Worm (Caenorhabditis elegans) whole organism, young adult: ENCODE results near the gene C56G2.15.

ENCODE experiments used
- B0035.1 ChIP-seq: sonication (generic microtip); optimal IDR thresholded peaks from 2 replicates; lab custom pipeline; 2016; ENCODE audit warnings: missing genetic modification characterization, mild to moderate bottlenecking, missing compliant biosample characterization, missing genotype, missing genetic modification reagents
- C06A6.2 ChIP-seq: fragments of 200-800 bp; sonication (Bioruptor generic); conservative IDR thresholded peaks from 2 replicates; pipeline ENCODE4 v1.3.6; 2022; ENCODE audit warnings: missing genetic modification characterization, missing compliant biosample characterization
- C17E4.6 ChIP-seq: fragments of 200-800 bp; sonication (Bioruptor generic); IDR thresholded peaks from 2 replicates; pipeline ENCODE4 v1.3.6; 2022; ENCODE audit warnings: missing genetic modification reagents, missing genetic modification characterization, missing compliant biosample characterization
- D2030.7 ChIP-seq: fragments of 200-800 bp; sonication (Bioruptor generic); IDR thresholded peaks from 2 replicates; pipeline ENCODE4 v1.3.6; 2022; ENCODE audit warnings: missing genetic modification reagents, missing genetic modification characterization, missing compliant biosample characterization
- F23B12.7 ChIP-seq: sonication (generic microtip); optimal IDR thresholded peaks from 2 replicates; lab custom pipeline; 2017; ENCODE audit warnings: missing genetic modification characterization, mild to moderate bottlenecking, missing compliant biosample characterization, antibody characterized with exemption, moderate library complexity; ENCODE audit not compliant: insufficient read depth
- F33H1.4 ChIP-seq: fragments of 200-800 bp; sonication (Bioruptor generic); IDR thresholded peaks from 2 replicates; pipeline ENCODE4 v1.3.6; 2022; ENCODE audit warnings: missing genetic modification reagents, missing genetic modification characterization, missing compliant biosample characterization
- Y53F4B.3 ChIP-seq: fragments of 200-800 bp; sonication (Bioruptor generic); IDR thresholded peaks from 2 replicates; pipeline ENCODE4 v1.3.6; 2022; ENCODE audit warnings: missing genetic modification reagents, missing genetic modification characterization, missing compliant biosample characterization
- Y53G8AR.9 ChIP-seq: fragments of 200-800 bp; sonication (Bioruptor generic); conservative IDR thresholded peaks from 2 replicates; pipeline ENCODE4 v1.3.6; 2022; ENCODE audit warnings: missing genetic modification reagents, missing genetic modification characterization, missing compliant biosample characterization
- Y56A3A.18 ChIP-seq: fragments of 200-800 bp; sonication (Bioruptor generic); IDR thresholded peaks from 2 replicates; pipeline ENCODE4 v1.3.6; 2022; ENCODE audit warnings: missing genetic modification reagents, missing genetic modification characterization, missing compliant biosample characterization
- Y79H2A.3 ChIP-seq: fragments of 200-800 bp; sonication (Bioruptor generic); conservative IDR thresholded peaks from 2 replicates; pipeline ENCODE4 v1.3.6; 2022; ENCODE audit warnings: missing genetic modification reagents, missing genetic modification characterization, missing compliant biosample characterization
- ZK185.1 ChIP-seq: sonication (generic microtip); optimal IDR thresholded peaks from 2 replicates; lab custom pipeline; 2016; ENCODE audit warnings: mild to moderate bottlenecking, missing genetic modification characterization, missing compliant biosample characterization; ENCODE audit not compliant: poor library complexity, severe bottlenecking
- attf-3 ChIP-seq: fragments of 200-800 bp; sonication (Bioruptor generic); conservative IDR thresholded peaks from 2 replicates; pipeline ENCODE4 v1.3.6; 2022; ENCODE audit warnings: missing genetic modification reagents, missing genetic modification characterization, missing compliant biosample characterization
- bed-2 ChIP-seq: fragments of 200-800 bp; sonication (Bioruptor generic); IDR thresholded peaks from 2 replicates; pipeline ENCODE4 v1.3.6; 2022; ENCODE audit warnings: missing genetic modification reagents, missing genetic modification characterization, missing compliant biosample characterization
- cebp-1 ChIP-seq, 2 experiments: fragments of 200-800 bp in 1 of 2; sonication (Bioruptor generic) in 1 of 2; sonication (generic microtip) in 1 of 2; IDR thresholded peaks in 1 of 2; optimal IDR thresholded peaks in 1 of 2; 2 replicates each; pipeline versions ENCODE4 v1.3.6 to Lab custom; 2017 to 2022; ENCODE audit warnings: missing compliant biosample characterization in 2 of 2, missing genetic modification characterization in 2 of 2, mild to moderate bottlenecking in 1 of 2, missing genetic modification reagents in 1 of 2, moderate library complexity in 1 of 2
- ceh-100 ChIP-seq: fragments of 200-800 bp; sonication (Bioruptor generic); IDR thresholded peaks from 2 replicates; pipeline ENCODE4 v1.3.6; 2022; ENCODE audit warnings: missing genetic modification reagents, missing genetic modification characterization, missing compliant biosample characterization
- ceh-27 ChIP-seq: fragments of 200-800 bp; sonication (Bioruptor generic); optimal IDR thresholded peaks from 2 replicates; lab custom pipeline; 2018; ENCODE audit warnings: mild to moderate bottlenecking, missing genetic modification characterization, moderate library complexity, missing compliant biosample characterization
- ceh-40 ChIP-seq: fragments of 200-800 bp; sonication (Bioruptor generic); IDR thresholded peaks from 2 replicates; pipeline ENCODE4 v1.3.6; 2022; ENCODE audit warnings: missing genetic modification characterization, missing compliant biosample characterization
- chd-7 ChIP-seq: sonication (generic microtip); optimal IDR thresholded peaks from 2 replicates; lab custom pipeline; 2016; ENCODE audit warnings: mild to moderate bottlenecking, missing genetic modification characterization, moderate library complexity, missing compliant biosample characterization
- die-1 ChIP-seq: sonication (generic microtip); optimal IDR thresholded peaks from 2 replicates; lab custom pipeline; 2016; ENCODE audit warnings: missing genotype, mild to moderate bottlenecking, missing genetic modification characterization, missing compliant biosample characterization
- dpl-1 ChIP-seq: fragments of 150-350 bp; optimal IDR thresholded peaks from 2 replicates; lab custom pipeline; 2014; ENCODE audit warnings: missing biosample characterization, missing genetic modification reagents, missing genetic modification characterization
- efl-1 ChIP-seq: fragments of 150-350 bp; optimal IDR thresholded peaks from 2 replicates; lab custom pipeline; 2014; ENCODE audit warnings: missing biosample characterization, missing genetic modification reagents, missing genetic modification characterization
- egl-44 ChIP-seq: fragments of 200-800 bp; sonication (Bioruptor generic); IDR thresholded peaks from 2 replicates; pipeline ENCODE4 v1.3.6; 2022; ENCODE audit warnings: missing genetic modification reagents, missing genetic modification characterization, missing compliant biosample characterization
- ets-4 ChIP-seq: fragments of 200-800 bp; sonication (Bioruptor generic); optimal IDR thresholded peaks from 2 replicates; lab custom pipeline; 2018; ENCODE audit warnings: mild to moderate bottlenecking, missing genetic modification characterization, missing compliant biosample characterization
- fkh-3 ChIP-seq: sonication (generic microtip); optimal IDR thresholded peaks from 2 replicates; lab custom pipeline; 2016; ENCODE audit warnings: mild to moderate bottlenecking, missing genetic modification characterization, missing compliant biosample characterization
- him-1 ChIP-seq: sonication (generic microtip); optimal IDR thresholded peaks from 2 replicates; lab custom pipeline; 2016; ENCODE audit warnings: missing genotype, missing genetic modification reagents, missing genetic modification characterization, missing compliant biosample characterization
- hlh-12 ChIP-seq: sonication (generic microtip); optimal IDR thresholded peaks from 2 replicates; lab custom pipeline; 2016; ENCODE audit warnings: missing genetic modification characterization, missing compliant biosample characterization
- hmg-20 ChIP-seq: fragments of 200-800 bp; sonication (Bioruptor generic); IDR thresholded peaks from 2 replicates; pipeline ENCODE4 v1.3.6; 2022; ENCODE audit warnings: missing genetic modification reagents, missing genetic modification characterization, missing compliant biosample characterization
- lag-1 ChIP-seq: fragments of 200-800 bp; sonication (Bioruptor generic); IDR thresholded peaks from 2 replicates; pipeline ENCODE4 v1.3.6; 2022; ENCODE audit warnings: missing genetic modification reagents, missing genetic modification characterization, missing compliant biosample characterization
- let-607 ChIP-seq, 2 experiments: fragments of 200-800 bp in 1 of 2; sonication (Bioruptor generic) in 1 of 2; sonication (generic microtip) in 1 of 2; optimal IDR thresholded peaks; 2 replicates each; lab custom pipeline; 2016 to 2018; ENCODE audit warnings: mild to moderate bottlenecking in 2 of 2, missing compliant biosample characterization in 2 of 2, missing genetic modification characterization in 2 of 2, moderate library complexity in 2 of 2, missing genotype in 1 of 2
- lin-26 ChIP-seq: fragments of 200-800 bp; sonication (Bioruptor generic); IDR thresholded peaks from 2 replicates; pipeline ENCODE4 v1.3.6; 2022; ENCODE audit warnings: missing genetic modification reagents, missing genetic modification characterization, missing compliant biosample characterization
- lin-54 ChIP-seq: fragments of 200-800 bp; sonication (Bioruptor generic); optimal IDR thresholded peaks from 2 replicates; lab custom pipeline; 2018; ENCODE audit warnings: mild to moderate bottlenecking, missing genetic modification characterization, missing compliant biosample characterization
- lsl-1 ChIP-seq: fragments of 200-800 bp; sonication (Bioruptor generic); optimal IDR thresholded peaks from 2 replicates; lab custom pipeline; 2018; ENCODE audit warnings: mild to moderate bottlenecking, missing genetic modification characterization, moderate library complexity, missing compliant biosample characterization
- madf-6 ChIP-seq: fragments of 200-800 bp; sonication (Bioruptor generic); IDR thresholded peaks from 2 replicates; pipeline ENCODE4 v1.3.6; 2022; ENCODE audit warnings: missing genetic modification reagents, missing genetic modification characterization, missing compliant biosample characterization
- madf-8 ChIP-seq: fragments of 200-800 bp; sonication (Bioruptor generic); conservative IDR thresholded peaks from 2 replicates; pipeline ENCODE4 v1.3.6; 2022; ENCODE audit warnings: missing genetic modification reagents, missing genetic modification characterization, missing compliant biosample characterization
- nfya-1 ChIP-seq: sonication (generic microtip); optimal IDR thresholded peaks from 2 replicates; lab custom pipeline; 2017; ENCODE audit warnings: antibody characterized with exemption, missing compliant biosample characterization, missing genetic modification characterization, borderline replicate concordance; ENCODE audit not compliant: insufficient read depth
- nfya-2 ChIP-seq: fragments of 200-800 bp; sonication (Bioruptor generic); IDR thresholded peaks from 2 replicates; pipeline ENCODE4 v1.3.6; 2022; ENCODE audit warnings: missing genetic modification reagents, missing genetic modification characterization, missing compliant biosample characterization
- repo-1 ChIP-seq: sonication (generic microtip); optimal IDR thresholded peaks from 2 replicates; lab custom pipeline; 2017; ENCODE audit warnings: mild to moderate bottlenecking, missing genetic modification characterization, missing compliant biosample characterization
- snpc-1.3 ChIP-seq: sonication (generic microtip); optimal IDR thresholded peaks from 2 replicates; lab custom pipeline; 2017; ENCODE audit warnings: missing genetic modification characterization, mild to moderate bottlenecking, missing compliant biosample characterization, antibody characterized with exemption, moderate library complexity, missing genotype, missing genetic modification reagents; ENCODE audit not compliant: insufficient read depth
- snpc-3.4 ChIP-seq: sonication (generic microtip); optimal IDR thresholded peaks from 2 replicates; lab custom pipeline; 2017; ENCODE audit warnings: missing genetic modification characterization, mild to moderate bottlenecking, missing compliant biosample characterization, antibody characterized with exemption, moderate library complexity, missing genotype, missing genetic modification reagents
- somi-1 ChIP-seq: fragments of 200-800 bp; sonication (Bioruptor generic); optimal IDR thresholded peaks from 2 replicates; lab custom pipeline; 2018; ENCODE audit warnings: mild to moderate bottlenecking, missing genetic modification characterization, missing compliant biosample characterization
- sptf-2 ChIP-seq: fragments of 200-800 bp; sonication (Bioruptor generic); optimal IDR thresholded peaks from 2 replicates; lab custom pipeline; 2018; ENCODE audit warnings: mild to moderate bottlenecking, missing genetic modification characterization, missing compliant biosample characterization
- tbx-9 ChIP-seq: sonication (generic microtip); optimal IDR thresholded peaks from 2 replicates; lab custom pipeline; 2016; ENCODE audit warnings: borderline replicate concordance, missing genetic modification characterization, inconsistent platforms, missing compliant biosample characterization
- unc-62 ChIP-seq: fragments of 150-350 bp; optimal IDR thresholded peaks from 2 replicates; lab custom pipeline; 2014; ENCODE audit warnings: missing biosample characterization, missing genetic modification reagents, missing genetic modification characterization
- xnd-1 ChIP-seq: sonication (generic microtip); optimal IDR thresholded peaks from 2 replicates; lab custom pipeline; 2016; ENCODE audit warnings: missing genotype, missing genetic modification reagents, missing genetic modification characterization, missing compliant biosample characterization
- ztf-3 ChIP-seq: fragments of 200-800 bp; sonication (Bioruptor generic); optimal IDR thresholded peaks from 2 replicates; lab custom pipeline; 2018; ENCODE audit warnings: mild to moderate bottlenecking, missing genetic modification characterization, missing compliant biosample characterization
- ztf-6 ChIP-seq: fragments of 200-800 bp; sonication (Bioruptor generic); IDR thresholded peaks from 2 replicates; pipeline ENCODE4 v1.3.6; 2022; ENCODE audit warnings: missing genetic modification reagents, missing genetic modification characterization, missing compliant biosample characterization

Gene C56G2.15

DNA sequence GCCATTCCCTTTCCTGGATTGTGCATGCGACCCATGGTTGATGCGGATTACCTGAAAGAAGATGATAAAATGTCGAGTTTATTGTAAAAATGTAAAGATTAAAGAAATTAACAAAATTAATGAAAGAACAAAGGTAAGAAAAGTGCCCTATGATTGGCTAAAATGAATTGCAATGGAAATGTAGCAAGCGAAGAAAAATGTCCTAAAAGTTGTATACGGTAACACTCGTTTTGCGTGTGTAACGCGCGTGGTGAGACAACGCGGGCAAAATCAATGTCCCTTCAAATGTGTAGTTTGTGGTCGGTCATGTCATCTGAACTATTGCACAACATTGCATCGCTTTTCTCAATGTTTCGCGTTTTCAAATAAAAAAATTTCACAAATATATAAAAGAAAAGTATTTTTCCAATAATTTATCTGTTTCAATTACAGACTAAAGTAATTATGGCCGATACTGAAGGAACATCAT, 7.3 kb upstream of the C56G2.15 start, which contains the start of the genes rps-13 and nfx-1 (continued):
- TF ChIP-seq efl-1 (GFP tag; lab: Kevin White, UChicago) (peak; percentile 44), let-607 (tag; optimal IDR thresholded peaks at IDR 0.05; lab: Kevin White, UChicago) (peak in 1 of 2 experiments; percentile 34), lin-26 (no peak), chd-7 (tag; lab: Kevin White, UChicago) (no peak), F23B12.7 (peak; percentile 57), madf-8 (GFP tag; lab: Robert Waterston, UW) (no peak), ceh-27 (GFP tag; lab: Kevin White, UChicago) (peak; percentile 61), C06A6.2 (GFP tag; lab: Robert Waterston, UW) (no peak), repo-1 (no peak), Y53G8AR.9 (GFP tag; lab: Robert Waterston, UW) (no peak), C17E4.6 (GFP tag; lab: Robert Waterston, UW) (0 out of 2 replicates have a peak, but pooled peaks have one; percentile 11), nfya-1 (no peak), nfya-2 (GFP tag; lab: Robert Waterston, UW) (no peak), ceh-100 (no peak), cebp-1 (GFP tag; IDR thresholded peaks at IDR 0.05; lab: Robert Waterston, UW) (peak; percentile 35; the same call in 1 of the 2 replicates), cebp-1 (tag; optimal IDR thresholded peaks at IDR 0.05; lab: Kevin White, UChicago) (peak; percentile 89), tbx-9 (no peak), Y79H2A.3 (GFP tag; lab: Robert Waterston, UW) (no peak), hlh-12 (tag; lab: Kevin White, UChicago) (no peak), die-1 (tag; lab: Kevin White, UChicago) (no peak), ets-4 (GFP tag; lab: Kevin White, UChicago) (no peak), lag-1 (GFP tag; lab: Robert Waterston, UW) (no peak), hmg-20 (GFP tag; lab: Robert Waterston, UW) (no peak), him-1 (tag; lab: Kevin White, UChicago) (no peak), ztf-6 (GFP tag; lab: Robert Waterston, UW) (no peak), unc-62 (GFP tag; lab: Kevin White, UChicago) (no peak), Y56A3A.18 (GFP tag; lab: Robert Waterston, UW) (no peak), madf-6 (peak; percentile 64; the same call in 1 of the 2 replicates), bed-2 (GFP tag; lab: Robert Waterston, UW) (no peak), ceh-40 (GFP tag; lab: Robert Waterston, UW) (no peak), egl-44 (GFP tag; lab: Robert Waterston, UW) (no peak), snpc-3.4 (tag; lab: Kevin White, UChicago) (no peak), B0035.1 (tag; lab: Kevin White, UChicago) (no peak), somi-1 (GFP tag; lab: Kevin White, UChicago) (no peak), D2030.7 (peak; percentile 53), lsl-1 (GFP tag; lab: Kevin White, UChicago) (peak; percentile 87), snpc-1.3 (tag; lab: Kevin White, UChicago) (peak; percentile 69), ZK185.1 (tag; lab: Kevin White, UChicago) (peak; percentile 71), dpl-1 (GFP tag; lab: Kevin White, UChicago) (peak; percentile 32), xnd-1 (tag; lab: Kevin White, UChicago) (peak; percentile 2), lin-54 (GFP tag; lab: Kevin White, UChicago) (peak; percentile 41), sptf-2 (GFP tag; lab: Kevin White, UChicago) (no peak), fkh-3 (no peak), ztf-3 (GFP tag; lab: Kevin White, UChicago) (no peak), Y53F4B.3 (GFP tag; lab: Robert Waterston, UW) (no peak), attf-3 (GFP tag; lab: Robert Waterston, UW) (0 out of 2 replicates have a peak, but pooled peaks have one; percentile 19), F33H1.4 (peak; percentile 90)
